Fruit fly (Drosophila melanogaster) whole organism: ENCODE results near the gene PH4alphaSG1.

ENCODE experiments used
- CG8478 ChIP-seq: fragments of >200 bp; optimal IDR thresholded peaks from 2 replicates; lab custom pipeline; 2018; ENCODE audit warnings: inconsistent platforms
- Dll ChIP-seq: fragments of >200 bp; optimal IDR thresholded peaks from 2 replicates; lab custom pipeline; 2017
- EcR ChIP-seq, 2 experiments: fragments of >200 bp; optimal IDR thresholded peaks; 2 replicates each; lab custom pipeline; 2017; ENCODE audit warnings: missing biosample characterization in 2 of 2, missing genetic modification characterization in 2 of 2, missing genetic modification reagents in 2 of 2

dm6 chr3R:30454442-30454841, 51.0 kb downstream of the PH4alphaSG1 start:
- TF ChIP-seq EcR (GFP tag; optimal IDR thresholded peaks at IDR 0.05; lab: Kevin White, UChicago) (no peak), Dll (no peak), CG8478 (no peak)
